Fruit fly (Drosophila melanogaster) whole organism, wandering third instar larva: ENCODE results near the gene eIF3i.

Experiments
- Abd-B ChIP-seq: fragments of >200 bp; optimal IDR thresholded peaks from 2 replicates; lab custom pipeline; 2017; ENCODE audit warnings: missing biosample characterization, missing genetic modification characterization
- CG32264 ChIP-seq: fragments of 200-800 bp; sonication (Bioruptor generic); optimal IDR thresholded peaks from 2 replicates; lab custom pipeline; 2016; ENCODE audit warnings: missing biosample characterization, missing genetic modification characterization
- OdsH ChIP-seq: fragments of 200-800 bp; sonication (Bioruptor generic); optimal IDR thresholded peaks from 2 replicates; lab custom pipeline; 2016; ENCODE audit warnings: missing biosample characterization, mild to moderate bottlenecking, missing genetic modification characterization
- br ChIP-seq: fragments of 200-800 bp; sonication (Bioruptor generic); optimal IDR thresholded peaks from 2 replicates; lab custom pipeline; 2016; ENCODE audit warnings: missing biosample characterization, missing genetic modification characterization
- fru ChIP-seq: fragments of 200-800 bp; sonication (Bioruptor generic); optimal IDR thresholded peaks from 3 replicates; lab custom pipeline; 2016; ENCODE audit warnings: missing biosample characterization, mild to moderate bottlenecking, missing genetic modification characterization
- lola ChIP-seq: fragments of >200 bp; optimal IDR thresholded peaks from 2 replicates; lab custom pipeline; 2017; ENCODE audit warnings: missing biosample characterization, missing genetic modification characterization
- pan ChIP-seq: fragments of >200 bp; optimal IDR thresholded peaks from 2 replicates; lab custom pipeline; 2017
- psq ChIP-seq: fragments of 200-800 bp; sonication (Bioruptor generic); optimal IDR thresholded peaks from 3 replicates; lab custom pipeline; 2017; ENCODE audit warnings: missing biosample characterization, mild to moderate bottlenecking, missing genetic modification characterization, moderate library complexity
- usp ChIP-seq: fragments of >200 bp; optimal IDR thresholded peaks from 2 replicates; lab custom pipeline; 2017; ENCODE audit warnings: missing biosample characterization, missing genetic modification characterization

dm6 chr2L:4971329-4971798, 3.8 kb upstream of the eIF3i start, which contains the start of gene CG14043:
- TF ChIP-seq lola (GFP tag; lab: Kevin White, UChicago) (no peak), fru (no peak), CG32264 (no peak), br (GFP tag; lab: Kevin White, UChicago) (no peak), pan (lab: Kevin White, UChicago) (no peak), usp (GFP tag; lab: Kevin White, UChicago) (no peak), psq (no peak), Abd-B (GFP tag; lab: Kevin White, UChicago) (no peak), OdsH (GFP tag; lab: Kevin White, UChicago) (no peak)
